Worm (Caenorhabditis elegans): ENCODE data around the gene eef-1A.2.

The eef-1A.2 gene

DNA sequence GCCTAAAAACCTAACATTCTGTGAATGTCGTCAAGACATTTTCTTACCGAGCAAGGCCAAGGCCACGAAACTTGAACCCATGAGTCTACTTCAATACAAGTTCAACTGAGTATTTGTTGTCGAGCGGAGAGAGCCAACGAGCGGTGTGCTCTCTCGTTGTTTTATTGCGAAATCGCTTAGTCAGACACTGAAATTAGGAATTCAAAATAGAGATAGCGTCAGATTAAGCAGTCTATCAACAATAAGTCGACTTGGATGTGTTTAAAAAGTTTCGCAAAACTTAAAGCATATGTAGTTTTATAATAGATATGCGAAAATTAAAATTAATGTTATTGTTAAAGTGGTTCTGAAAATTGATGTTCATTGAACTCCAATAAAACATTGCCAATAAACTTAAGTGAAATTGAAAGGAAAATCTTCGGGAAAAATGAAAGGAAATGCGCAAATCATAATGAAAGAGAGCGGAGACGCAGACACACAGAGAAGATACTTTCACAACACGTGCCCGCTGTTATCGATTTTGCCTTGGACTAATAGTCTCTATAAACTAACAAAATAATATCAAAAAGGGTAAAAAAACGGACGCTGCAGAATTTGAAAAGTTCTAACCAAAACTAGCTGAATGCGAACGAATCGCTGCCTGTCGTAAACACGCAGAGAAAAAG lies 29.9 kb upstream of the eef-1A.2 start, which contains the start of gene ZK154.6 (continued):
- no peak for TF ChIP-seq grh-1 (GFP tag; IDR thresholded peaks at IDR 0.05)
- no peak for TF ChIP-seq pqm-1 (tag; optimal IDR thresholded peaks at IDR 0.05)
- no peak for TF ChIP-seq elt-2 (tag; optimal IDR thresholded peaks at IDR 0.05)
- peak; percentile 52 for TF ChIP-seq nhr-47 (tag; optimal IDR thresholded peaks at IDR 0.05)
- TF ChIP-seq unc-130 (tag; optimal IDR thresholded peaks at IDR 0.05) = no peak
- no peak for TF ChIP-seq egl-27 (tag; optimal IDR thresholded peaks at IDR 0.05)
- no peak for TF ChIP-seq sptf-1 (tag; optimal IDR thresholded peaks at IDR 0.05)
- no peak for TF ChIP-seq C34B4.2 (tag; optimal IDR thresholded peaks at IDR 0.05)
- no peak for TF ChIP-seq sox-4 (tag; optimal IDR thresholded peaks at IDR 0.05)
- TF ChIP-seq alr-1 (tag; optimal IDR thresholded peaks at IDR 0.05; ENCODE audit: borderline replicate concordance) = no peak
- no peak for TF ChIP-seq jun-1 (tag; optimal IDR thresholded peaks at IDR 0.05)
- no peak for TF ChIP-seq aly-2 (tag; optimal IDR thresholded peaks at IDR 0.05)
- no peak for TF ChIP-seq sup-37 (GFP tag; optimal IDR thresholded peaks at IDR 0.05)
- TF ChIP-seq mef-2 (tag; optimal IDR thresholded peaks at IDR 0.05) = no peak
- peak in 1 of 2 experiments; percentile 18 for TF ChIP-seq efl-1 (optimal IDR thresholded peaks at IDR 0.05)
- peak; percentile 26 to 82 for TF ChIP-seq efl-1 (GFP tag; optimal IDR thresholded peaks at IDR 0.05 in 1 of 2)
- TF ChIP-seq ets-5 (GFP tag; IDR thresholded peaks at IDR 0.05) = no peak
- TF ChIP-seq lsy-2 (tag; optimal IDR thresholded peaks at IDR 0.05) = peak in 1 of 2 experiments; percentile 37
- TF ChIP-seq lin-14 (GFP tag; optimal IDR thresholded peaks at IDR 0.05) = peak; percentile 66
- TF ChIP-seq nhr-28 (tag; optimal IDR thresholded peaks at IDR 0.05) = no peak
- TF ChIP-seq ceh-82 (tag; optimal IDR thresholded peaks at IDR 0.05) = no peak
- peak; percentile 51 for TF ChIP-seq irx-1 (tag; optimal IDR thresholded peaks at IDR 0.05)
- TF ChIP-seq hlh-17 (GFP tag; optimal IDR thresholded peaks at IDR 0.05; ENCODE audit: borderline replicate concordance) = no peak
- TF ChIP-seq Y116A8C.19 (tag; optimal IDR thresholded peaks at IDR 0.05; ENCODE audit: borderline replicate concordance) = no peak
- no peak for TF ChIP-seq fkh-10 (GFP tag; optimal IDR thresholded peaks at IDR 0.05)
- TF ChIP-seq aha-1 (tag; optimal IDR thresholded peaks at IDR 0.05) = no peak
- TF ChIP-seq tbx-2 (tag; optimal IDR thresholded peaks at IDR 0.05) = peak; percentile 52
- no peak for TF ChIP-seq hpl-2 (GFP tag; optimal IDR thresholded peaks at IDR 0.05)
- TF ChIP-seq lir-3 (tag; optimal IDR thresholded peaks at IDR 0.05; ENCODE audit: poor library complexity) = no peak
- no peak for TF ChIP-seq nhr-84 (tag; optimal IDR thresholded peaks at IDR 0.05)
- no peak for TF ChIP-seq tlp-1 (tag; optimal IDR thresholded peaks at IDR 0.05)
- no peak for TF ChIP-seq ces-1 (GFP tag; optimal IDR thresholded peaks at IDR 0.05)
- TF ChIP-seq mdl-1 (tag; optimal IDR thresholded peaks at IDR 0.05) = peak; percentile 14 to 90
- TF ChIP-seq ceh-8 (GFP tag; optimal IDR thresholded peaks at IDR 0.05) = no peak
- TF ChIP-seq zip-4 (GFP tag; optimal IDR thresholded peaks at IDR 0.05) = peak; percentile 71
- TF ChIP-seq fos-1 (tag; optimal IDR thresholded peaks at IDR 0.05) = no peak
- peak; percentile 77 for TF ChIP-seq nhr-85 (tag)
- peak; percentile 61 for TF ChIP-seq snu-23 (GFP tag; optimal IDR thresholded peaks at IDR 0.05)
- peak; percentile 37 for TF ChIP-seq xbp-1 (tag; optimal IDR thresholded peaks at IDR 0.05)
- no peak for TF ChIP-seq fkh-4 (tag; optimal IDR thresholded peaks at IDR 0.05; ENCODE audit: borderline replicate concordance)
- TF ChIP-seq pag-3 (tag; optimal IDR thresholded peaks at IDR 0.05; ENCODE audit: borderline replicate concordance, insufficient read depth) = no peak
- no peak for TF ChIP-seq C04F5.9 (tag; optimal IDR thresholded peaks at IDR 0.05)
- TF ChIP-seq ceh-88 (GFP tag; IDR thresholded peaks at IDR 0.05) = no peak
- TF ChIP-seq lin-35 (GFP tag; optimal IDR thresholded peaks at IDR 0.05) = peak in 1 of 2 experiments; percentile 46
- no peak for TF ChIP-seq lin-13 (GFP tag; optimal IDR thresholded peaks at IDR 0.05)
- TF ChIP-seq fkh-8 (tag; optimal IDR thresholded peaks at IDR 0.05) = no peak
- no peak for TF ChIP-seq ceh-90 (tag; optimal IDR thresholded peaks at IDR 0.05)
- no peak for TF ChIP-seq efl-3 (GFP tag; optimal IDR thresholded peaks at IDR 0.05)
- TF ChIP-seq blmp-1 (tag; optimal IDR thresholded peaks at IDR 0.05) = peak; percentile 100
- TF ChIP-seq dpl-1 (GFP tag; optimal IDR thresholded peaks at IDR 0.05) = no peak
- TF ChIP-seq nhr-12 (tag; optimal IDR thresholded peaks at IDR 0.05) = no peak
- TF ChIP-seq dsc-1 (tag; optimal IDR thresholded peaks at IDR 0.05) = peak; percentile 32

Measured in whole organism, L1 larva.